In the genomic region with DNA sequence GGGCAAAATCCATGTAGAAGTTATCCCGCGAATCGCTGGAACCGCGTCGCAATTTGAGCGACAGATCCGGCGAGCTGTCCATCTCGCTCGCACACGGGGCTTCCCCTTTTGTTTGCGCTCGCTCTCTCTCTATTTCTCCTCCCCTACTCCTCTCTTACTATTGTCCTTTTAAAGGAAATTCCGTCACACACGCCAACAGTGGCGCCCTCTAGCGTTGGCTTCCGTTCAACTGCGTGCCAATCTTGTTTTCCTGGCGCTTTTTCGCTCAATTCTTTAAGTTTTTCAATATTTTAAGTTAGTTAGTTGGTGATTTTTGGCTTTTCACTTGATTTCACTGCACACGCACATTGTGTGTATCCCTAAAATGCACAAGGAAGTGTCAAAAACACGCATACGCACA, we compare ENCODE assay signal across 3 fruit fly cellular contexts.
TF ChIP-seq lines count a peak whose summit lies in the region.

No protein-coding gene starts in this region.

- TF ChIP-seq CTCF in S2 (optimal IDR thresholded peaks at IDR 0.05; lab: Kevin White, UChicago): peak; percentile 78 to 79
- peak; percentile 87 for TF ChIP-seq CTCF in whole organism, embryonic (GFP tag; optimal IDR thresholded peaks at IDR 0.05; lab: Kevin White, UChicago)

TF ChIP-seq in whole organism, adult, 20 proteins besides CTCF, POLR2A, EP300 and RAD21:
- no peak for TF ChIP-seq Crg-1 (GFP tag; optimal IDR thresholded peaks at IDR 0.05; lab: Kevin White, UChicago)
- no peak for TF ChIP-seq CG7101 (tag; optimal IDR thresholded peaks at IDR 0.05; lab: Kevin White, UChicago)
- no peak for TF ChIP-seq ovo (GFP tag; optimal IDR thresholded peaks at IDR 0.05; lab: Kevin White, UChicago)
- no peak for TF ChIP-seq bab1 (GFP tag; optimal IDR thresholded peaks at IDR 0.05; lab: Kevin White, UChicago)
- peak; percentile 53 for TF ChIP-seq pad (GFP tag; optimal IDR thresholded peaks at IDR 0.05; lab: Kevin White, UChicago)
- no peak for TF ChIP-seq Mnt (GFP tag; optimal IDR thresholded peaks at IDR 0.05; lab: Kevin White, UChicago)

TF ChIP-seq in whole organism, embryonic, 481 proteins besides CTCF, POLR2A, EP300 and RAD21:
- TF ChIP-seq CG3847 (GFP tag; IDR thresholded peaks at IDR 0.05; lab: Robert Waterston, UW) (no peak), nerfin-1 (tag; optimal IDR thresholded peaks at IDR 0.05; lab: Kevin White, UChicago) (peak; percentile 99), nmo (GFP tag; optimal IDR thresholded peaks at IDR 0.05; lab: Kevin White, UChicago) (peak; percentile 27), sens (GFP tag; lab: Kevin White, UChicago) (peak; percentile 24), CG11093 (GFP tag; IDR thresholded peaks at IDR 0.05; lab: Robert Waterston, UW) (no peak), ken (GFP tag; IDR thresholded peaks at IDR 0.05; lab: Robert Waterston, UW) (no peak), ab (GFP tag; optimal IDR thresholded peaks at IDR 0.05; lab: Kevin White, UChicago) (no peak), CG32767 (GFP tag; IDR thresholded peaks at IDR 0.05; lab: Robert Waterston, UW) (0 out of 2 replicates have a peak, but pooled peaks have one; percentile 34), CG32532 (GFP tag; IDR thresholded peaks at IDR 0.05; lab: Robert Waterston, UW) (no peak), Atf-2 (GFP tag; optimal IDR thresholded peaks at IDR 0.05; lab: Kevin White, UChicago) (no peak), sqz (GFP tag; optimal IDR thresholded peaks at IDR 0.05; lab: Kevin White, UChicago) (no peak), CG18599 (GFP tag; optimal IDR thresholded peaks at IDR 0.05; lab: Kevin White, UChicago) (no peak), CG8359 (GFP tag; optimal IDR thresholded peaks at IDR 0.05; lab: Kevin White, UChicago; ENCODE audit: borderline replicate concordance) (no peak), CG14860 (GFP tag; IDR thresholded peaks at IDR 0.05; lab: Robert Waterston, UW; ENCODE audit: partially characterized antibody) (no peak), ERR (GFP tag; optimal IDR thresholded peaks at IDR 0.05; lab: Kevin White, UChicago) (no peak), Dad (GFP tag; optimal IDR thresholded peaks at IDR 0.05; lab: Kevin White, UChicago) (no peak), crol (GFP tag; IDR thresholded peaks at IDR 0.05; lab: Robert Waterston, UW) (no peak; the same call in 1 of the 2 replicates), sd (tag; optimal IDR thresholded peaks at IDR 0.05; lab: Kevin White, UChicago) (peak; percentile 72), Trl (optimal IDR thresholded peaks at IDR 0.05; lab: Kevin White, UChicago) (peak; percentile 5 to 31), Trl (GFP tag; optimal IDR thresholded peaks at IDR 0.05; lab: Kevin White, UChicago) (no peak), CG7745 (tag; optimal IDR thresholded peaks at IDR 0.05; lab: Kevin White, UChicago) (no peak), CG9609 (GFP tag; optimal IDR thresholded peaks at IDR 0.05; lab: Kevin White, UChicago) (no peak), CG1832 (GFP tag; optimal IDR thresholded peaks at IDR 0.05; lab: Kevin White, UChicago) (peak; percentile 34), stwl (tag; optimal IDR thresholded peaks at IDR 0.05; lab: Kevin White, UChicago) (no peak), Stat92E (GFP tag; optimal IDR thresholded peaks at IDR 0.05; lab: Kevin White, UChicago) (no peak), Ravus (GFP tag; IDR thresholded peaks at IDR 0.05; lab: Robert Waterston, UW) (no peak), Hr51 (GFP tag; optimal IDR thresholded peaks at IDR 0.05; lab: Kevin White, UChicago) (peak in 1 of 2 experiments; percentile 50), eve (GFP tag; optimal IDR thresholded peaks at IDR 0.05; lab: Kevin White, UChicago) (no peak), ewg (GFP tag; optimal IDR thresholded peaks at IDR 0.05; lab: Kevin White, UChicago) (peak; percentile 51), CG12942 (GFP tag; optimal IDR thresholded peaks at IDR 0.05; lab: Kevin White, UChicago) (no peak)
